Fruit fly (Drosophila melanogaster) whole organism, embryonic: ENCODE measurements around the gene fig.

Experiments used
- ATbp ChIP-seq: fragments of 200-800 bp; sonication (Bioruptor generic); optimal IDR thresholded peaks from 2 replicates; lab custom pipeline; 2017; ENCODE audit warnings: missing biosample characterization, mild to moderate bottlenecking, missing genetic modification characterization, missing genetic modification reagents
- Antp ChIP-seq: fragments of 200-800 bp; sonication (Bioruptor generic); optimal IDR thresholded peaks from 3 replicates; lab custom pipeline; 2016; ENCODE audit warnings: missing biosample characterization, missing genetic modification characterization
- CG11093 ChIP-seq: fragments of 200-800 bp; sonication (Bioruptor generic); IDR thresholded peaks from 3 replicates; pipeline ENCODE4 v1.3.6; 2022; ENCODE audit warnings: missing biosample characterization, missing genetic modification characterization
- CG11695 ChIP-seq: fragments of 200-800 bp; sonication (Bioruptor generic); IDR thresholded peaks from 3 replicates; pipeline ENCODE4 v1.3.6; 2022; ENCODE audit warnings: missing biosample characterization, missing genetic modification characterization
- CG11723 ChIP-seq: fragments of 200-800 bp; sonication (Bioruptor generic); optimal IDR thresholded peaks from 2 replicates; lab custom pipeline; 2017; ENCODE audit warnings: missing biosample characterization, mild to moderate bottlenecking, missing genetic modification characterization
- CG13775 ChIP-seq: fragments of 200-800 bp; sonication (Bioruptor generic); optimal IDR thresholded peaks from 3 replicates; lab custom pipeline; 2017; ENCODE audit warnings: missing biosample characterization, mild to moderate bottlenecking, missing genetic modification characterization
- CG15601 ChIP-seq: fragments of 200-800 bp; sonication (Bioruptor generic); optimal IDR thresholded peaks from 3 replicates; lab custom pipeline; 2019; ENCODE audit warnings: missing biosample characterization, mild to moderate bottlenecking, missing genetic modification characterization, moderate library complexity
- CG1603 ChIP-seq: fragments of 200-800 bp; sonication (Bioruptor generic); optimal IDR thresholded peaks from 2 replicates; lab custom pipeline; 2019; ENCODE audit warnings: missing biosample characterization, mild to moderate bottlenecking, missing genetic modification characterization, moderate library complexity
- CG16779 ChIP-seq: fragments of 200-800 bp; sonication (Bioruptor generic); IDR thresholded peaks from 2 replicates; pipeline ENCODE4 v1.3.6; 2022; ENCODE audit warnings: missing biosample characterization, missing genetic modification characterization
- CG17186 ChIP-seq: fragments of 200-800 bp; sonication (Bioruptor generic); optimal IDR thresholded peaks from 3 replicates; lab custom pipeline; 2017; ENCODE audit warnings: missing biosample characterization, missing genetic modification reagents, missing genetic modification characterization
- CG2120 ChIP-seq: fragments of 200-800 bp; sonication (Bioruptor generic); optimal IDR thresholded peaks from 3 replicates; lab custom pipeline; 2016; ENCODE audit warnings: missing biosample characterization, missing genetic modification characterization
- CG2129 ChIP-seq: fragments of 200-800 bp; sonication (Bioruptor generic); IDR thresholded peaks from 2 replicates; pipeline ENCODE4 v1.3.6; 2022; ENCODE audit warnings: missing biosample characterization, missing genetic modification characterization; ENCODE audit not compliant: partially characterized antibody
- CG32532 ChIP-seq: fragments of 200-800 bp; sonication (Bioruptor generic); IDR thresholded peaks from 2 replicates; pipeline ENCODE4 v1.3.6; 2022; ENCODE audit warnings: missing biosample characterization, missing genetic modification characterization
- CG42726 ChIP-seq: fragments of 200-800 bp; sonication (Bioruptor generic); IDR thresholded peaks from 2 replicates; pipeline ENCODE4 v1.3.6; 2022; ENCODE audit warnings: missing biosample characterization, missing genetic modification characterization; ENCODE audit not compliant: partially characterized antibody
- CG4282 ChIP-seq: fragments of 200-800 bp; sonication (Bioruptor generic); optimal IDR thresholded peaks from 2 replicates; lab custom pipeline; 2016; ENCODE audit warnings: missing biosample characterization, missing genetic modification characterization
- CG4360 ChIP-seq: fragments of 200-800 bp; sonication (Bioruptor generic); IDR thresholded peaks from 2 replicates; pipeline ENCODE4 v1.3.6; 2022; ENCODE audit warnings: missing biosample characterization, missing genetic modification characterization
- CG4730 ChIP-seq: fragments of 200-800 bp; sonication (Bioruptor generic); IDR thresholded peaks from 2 replicates; pipeline ENCODE4 v1.3.6; 2022; ENCODE audit warnings: missing biosample characterization, missing genetic modification characterization
- CG7963 ChIP-seq: fragments of 200-800 bp; sonication (Bioruptor generic); IDR thresholded peaks from 3 replicates; pipeline ENCODE4 v1.3.6; 2022; ENCODE audit warnings: missing biosample characterization, missing genetic modification characterization; ENCODE audit not compliant: partially characterized antibody
- CG8089 ChIP-seq: fragments of 200-800 bp; sonication (Bioruptor generic); optimal IDR thresholded peaks from 3 replicates; lab custom pipeline; 2016; ENCODE audit warnings: missing biosample characterization, missing genetic modification characterization
- CG8290 ChIP-seq, 3 experiments: fragments of 200-800 bp; sonication (Bioruptor generic); optimal IDR thresholded peaks; 2 replicates each; lab custom pipeline; 2016 to 2019; ENCODE audit warnings: missing biosample characterization in 3 of 3, missing genetic modification characterization in 3 of 3, mild to moderate bottlenecking in 2 of 3, moderate library complexity in 1 of 3
- CTCF ChIP-seq: fragments of 200-800 bp; sonication (Bioruptor generic); optimal IDR thresholded peaks from 2 replicates; lab custom pipeline; 2017; ENCODE audit warnings: missing biosample characterization, mild to moderate bottlenecking, missing genetic modification characterization, moderate library complexity
- GATAe ChIP-seq: fragments of 200-800 bp; sonication (Bioruptor generic); conservative IDR thresholded peaks from 2 replicates; pipeline ENCODE4 v1.3.6; 2022; ENCODE audit warnings: missing biosample characterization, missing genetic modification characterization
- H15 ChIP-seq: fragments of 200-800 bp; sonication (Bioruptor generic); IDR thresholded peaks from 3 replicates; pipeline ENCODE4 v1.3.6; 2022; ENCODE audit warnings: missing biosample characterization, missing genetic modification characterization
- HmgZ ChIP-seq: fragments of 200-800 bp; sonication (Bioruptor generic); optimal IDR thresholded peaks from 2 replicates; lab custom pipeline; 2018; ENCODE audit warnings: missing biosample characterization, mild to moderate bottlenecking, missing genetic modification characterization
- Lim3 ChIP-seq: fragments of 200-800 bp; sonication (Bioruptor generic); IDR thresholded peaks from 2 replicates; pipeline ENCODE4 v1.3.6; 2022; ENCODE audit warnings: missing biosample characterization, missing genetic modification characterization
- Med ChIP-seq: fragments of 200-800 bp; sonication (Bioruptor generic); peaks from one replicate; lab custom pipeline; 2016; ENCODE audit warnings: missing biosample characterization, missing genetic modification characterization, mild to moderate bottlenecking, inconsistent platforms, moderate library complexity
- Mes4 ChIP-seq: fragments of 200-800 bp; sonication (Bioruptor generic); optimal IDR thresholded peaks from 2 replicates; lab custom pipeline; 2016; ENCODE audit warnings: missing biosample characterization, missing genetic modification characterization
- Mrtf ChIP-seq: fragments of 200-800 bp; sonication (Bioruptor generic); IDR thresholded peaks from 3 replicates; pipeline ENCODE4 v1.3.6; 2022; ENCODE audit warnings: missing biosample characterization, missing genetic modification characterization
- NC2β ChIP-seq: fragments of 200-800 bp; sonication (Bioruptor generic); optimal IDR thresholded peaks from 2 replicates; lab custom pipeline; 2016; ENCODE audit warnings: missing biosample characterization, missing genetic modification characterization
- Nf-YA ChIP-seq: fragments of 200-800 bp; sonication (Bioruptor generic); IDR thresholded peaks from 2 replicates; pipeline ENCODE4 v1.3.6; 2022; ENCODE audit warnings: missing biosample characterization, missing genetic modification characterization
- Ravus ChIP-seq: fragments of 200-800 bp; sonication (Bioruptor generic); IDR thresholded peaks from 2 replicates; pipeline ENCODE4 v1.3.6; 2022; ENCODE audit warnings: missing biosample characterization, missing genetic modification characterization
- aop ChIP-seq: fragments of 200-800 bp; sonication (Bioruptor generic); IDR thresholded peaks from 2 replicates; pipeline ENCODE4 v1.3.6; 2022; ENCODE audit warnings: missing biosample characterization, missing genetic modification characterization
- bigmax ChIP-seq: fragments of 200-800 bp; sonication (Bioruptor generic); optimal IDR thresholded peaks from 2 replicates; lab custom pipeline; 2018; ENCODE audit warnings: missing biosample characterization, mild to moderate bottlenecking, missing genetic modification characterization
- bowl ChIP-seq: fragments of 200-800 bp; sonication (Bioruptor generic); IDR thresholded peaks from 2 replicates; pipeline ENCODE4 v1.3.6; 2022; ENCODE audit warnings: missing biosample characterization, missing genetic modification characterization
- br ChIP-seq: fragments of >200 bp; optimal IDR thresholded peaks from 2 replicates; lab custom pipeline; 2017
- corto ChIP-seq: fragments of 200-800 bp; sonication (Bioruptor generic); optimal IDR thresholded peaks from 2 replicates; lab custom pipeline; 2016; ENCODE audit warnings: missing biosample characterization, mild to moderate bottlenecking, missing genetic modification characterization, moderate library complexity
- dmrt99B ChIP-seq: fragments of 200-800 bp; sonication (Bioruptor generic); optimal IDR thresholded peaks from 2 replicates; lab custom pipeline; 2018; ENCODE audit warnings: missing biosample characterization, mild to moderate bottlenecking, missing genetic modification characterization, moderate library complexity
- dysf ChIP-seq: fragments of 200-800 bp; sonication (Bioruptor generic); IDR thresholded peaks from 3 replicates; pipeline ENCODE4 v1.3.6; 2022; ENCODE audit warnings: missing biosample characterization, missing genetic modification characterization
- eve ChIP-seq, 2 experiments: fragments of >200 bp; optimal IDR thresholded peaks; 2 replicates each; lab custom pipeline; 2017; ENCODE audit warnings: missing biosample characterization in 2 of 2, missing genetic modification characterization in 2 of 2
- gcm ChIP-seq: fragments of 200-800 bp; sonication (Bioruptor generic); optimal IDR thresholded peaks from 2 replicates; lab custom pipeline; 2019; ENCODE audit warnings: missing biosample characterization, mild to moderate bottlenecking, missing genetic modification characterization, moderate library complexity
- grau ChIP-seq: fragments of 200-800 bp; optimal IDR thresholded peaks from 3 replicates; lab custom pipeline; 2019; ENCODE audit warnings: missing biosample characterization, mild to moderate bottlenecking, missing genetic modification characterization, moderate library complexity
- grn ChIP-seq: fragments of 200-800 bp; sonication (Bioruptor generic); optimal IDR thresholded peaks from 3 replicates; lab custom pipeline; 2017; ENCODE audit warnings: missing biosample characterization, missing genetic modification characterization
- h ChIP-seq: fragments of >200 bp; optimal IDR thresholded peaks from 2 replicates; lab custom pipeline; 2017
- insv ChIP-seq, 2 experiments: fragments of 200-800 bp; sonication (Bioruptor generic); optimal IDR thresholded peaks; 3 replicates each; lab custom pipeline; 2016 to 2018; ENCODE audit warnings: missing biosample characterization in 2 of 2, missing genetic modification characterization in 2 of 2
- jing ChIP-seq: fragments of 200-800 bp; sonication (Bioruptor generic); optimal IDR thresholded peaks from 2 replicates; lab custom pipeline; 2018; ENCODE audit warnings: missing biosample characterization, mild to moderate bottlenecking, missing genetic modification characterization
- kni ChIP-seq: fragments of 200-800 bp; sonication (Bioruptor generic); optimal IDR thresholded peaks from 3 replicates; lab custom pipeline; 2017; ENCODE audit warnings: mild to moderate bottlenecking, missing biosample characterization, missing genetic modification reagents, missing genetic modification characterization
- nerfin-2 ChIP-seq: fragments of 200-800 bp; sonication (Bioruptor generic); IDR thresholded peaks from 2 replicates; pipeline ENCODE4 v1.3.6; 2022; ENCODE audit warnings: missing biosample characterization, missing genetic modification characterization; ENCODE audit not compliant: partially characterized antibody
- org-1 ChIP-seq: fragments of 200-800 bp; sonication (Bioruptor generic); optimal IDR thresholded peaks from 2 replicates; lab custom pipeline; 2017; ENCODE audit warnings: missing biosample characterization, missing genetic modification characterization
- pfk ChIP-seq: fragments of 200-800 bp; sonication (Bioruptor generic); optimal IDR thresholded peaks from 2 replicates; lab custom pipeline; 2018; ENCODE audit warnings: missing biosample characterization, mild to moderate bottlenecking, missing genetic modification characterization, moderate library complexity
- pho ChIP-seq: fragments of 200-800 bp; sonication (Bioruptor generic); optimal IDR thresholded peaks from 2 replicates; lab custom pipeline; 2016; ENCODE audit warnings: missing biosample characterization, missing genetic modification characterization
- pros ChIP-seq: fragments of 200-800 bp; sonication (Bioruptor generic); optimal IDR thresholded peaks from 3 replicates; lab custom pipeline; 2019; ENCODE audit warnings: missing biosample characterization, mild to moderate bottlenecking, missing genetic modification characterization, moderate library complexity
- yki ChIP-seq: fragments of >200 bp; optimal IDR thresholded peaks from 3 replicates; lab custom pipeline; 2018

fig gene

dm6 chr3R:29773833-29774324 is 6.4 kb downstream of the fig start (continued):
- TF ChIP-seq Med (GFP tag; lab: Kevin White, UChicago) (peak; percentile 96), pros (GFP tag; lab: Kevin White, UChicago) (no peak), CG13775 (GFP tag; lab: Kevin White, UChicago) (peak; percentile 75), Ravus (GFP tag; lab: Robert Waterston, UW) (no peak), CG8290 (GFP tag; optimal IDR thresholded peaks at IDR 0.05; lab: Kevin White, UChicago) (peak; percentile 28), CG8290 (tag; optimal IDR thresholded peaks at IDR 0.05; lab: Kevin White, UChicago) (peak in 1 of 2 experiments; percentile 70), eve (GFP tag; optimal IDR thresholded peaks at IDR 0.05; lab: Kevin White, UChicago) (peak in 1 of 2 experiments; percentile 96), CG1603 (tag; lab: Kevin White, UChicago) (peak; percentile 23), CG11723 (GFP tag; lab: Kevin White, UChicago) (peak; percentile 41), CTCF (GFP tag; lab: Kevin White, UChicago) (no peak), NC2β (GFP tag; lab: Kevin White, UChicago) (peak; percentile 30), GATAe (GFP tag; lab: Robert Waterston, UW) (peak; percentile 91), CG32532 (GFP tag; lab: Robert Waterston, UW) (peak; percentile 82), dmrt99B (tag; lab: Kevin White, UChicago) (peak; percentile 67), CG11093 (GFP tag; lab: Robert Waterston, UW) (peak; percentile 53; the same call in 1 of the 3 replicates), h (no peak), jing (GFP tag; lab: Kevin White, UChicago) (peak; percentile 52), CG15601 (peak; percentile 18), nerfin-2 (GFP tag; lab: Robert Waterston, UW) (no peak), Nf-YA (GFP tag; lab: Robert Waterston, UW) (peak; percentile 42; the same call in 1 of the 2 replicates), org-1 (GFP tag; lab: Kevin White, UChicago) (peak; percentile 48), aop (GFP tag; lab: Robert Waterston, UW) (no peak), CG4282 (peak; percentile 57), dysf (GFP tag; lab: Robert Waterston, UW) (peak; percentile 89), CG17186 (GFP tag; lab: Kevin White, UChicago) (no peak), pfk (no peak), grau (tag; lab: Kevin White, UChicago) (peak; percentile 87), grn (peak; percentile 27), gcm (GFP tag; lab: Kevin White, UChicago) (no peak), bigmax (GFP tag; lab: Kevin White, UChicago) (no peak), pho (GFP tag; lab: Kevin White, UChicago) (peak; percentile 86), ATbp (GFP tag; lab: Kevin White, UChicago) (peak; percentile 18), CG42726 (GFP tag; lab: Robert Waterston, UW) (no peak), CG4730 (GFP tag; lab: Robert Waterston, UW) (peak; percentile 64; the same call in 1 of the 2 replicates), kni (GFP tag; lab: Kevin White, UChicago) (no peak), CG2120 (GFP tag; lab: Kevin White, UChicago) (peak; percentile 92), CG16779 (GFP tag; lab: Robert Waterston, UW) (0 out of 2 replicates have a peak, but pooled peaks have one; percentile 6), CG2129 (GFP tag; lab: Robert Waterston, UW) (no peak), CG4360 (GFP tag; lab: Robert Waterston, UW) (no peak), yki (lab: Kevin White, UChicago) (no peak), Lim3 (no peak), CG11695 (peak; percentile 64), H15 (GFP tag; lab: Robert Waterston, UW) (peak; percentile 61; the same call in 2 of the 3 replicates), HmgZ (tag; lab: Kevin White, UChicago) (peak; percentile 87), Antp (GFP tag; lab: Kevin White, UChicago) (peak; percentile 74), br (no peak), CG7963 (no peak), CG8089 (GFP tag; lab: Kevin White, UChicago) (peak; percentile 61), corto (no peak), insv (GFP tag; optimal IDR thresholded peaks at IDR 0.05; lab: Kevin White, UChicago) (no peak), Mrtf (GFP tag; lab: Robert Waterston, UW) (peak; percentile 70; the same call in 2 of the 3 replicates), bowl (no peak), Mes4 (GFP tag; lab: Kevin White, UChicago) (peak; percentile 61)
